Worm (Caenorhabditis elegans): ENCODE data around the gene T11B7.2.

The T11B7.2 gene

ce11 chrIV:8813614-8814013 lies 30.7 kb downstream of the T11B7.2 start, which contains the start of gene exc-5 (continued):
- TF ChIP-seq lin-13 (GFP tag; optimal IDR thresholded peaks at IDR 0.05) (no peak), nhr-237 (tag; optimal IDR thresholded peaks at IDR 0.05) (no peak), nhr-85 (tag) (no peak), jun-1 (tag; optimal IDR thresholded peaks at IDR 0.05) (no peak), rnt-1 (tag; optimal IDR thresholded peaks at IDR 0.05) (peak; percentile 56), sptf-1 (tag; optimal IDR thresholded peaks at IDR 0.05) (no peak), irx-1 (tag; optimal IDR thresholded peaks at IDR 0.05) (no peak), tbx-2 (tag; optimal IDR thresholded peaks at IDR 0.05) (no peak), pax-3 (tag; optimal IDR thresholded peaks at IDR 0.05) (no peak), isw-1 (GFP tag; IDR thresholded peaks at IDR 0.05) (no peak), efl-3 (GFP tag; optimal IDR thresholded peaks at IDR 0.05) (no peak), unc-86 (tag; optimal IDR thresholded peaks at IDR 0.05) (no peak), C34B4.2 (tag; optimal IDR thresholded peaks at IDR 0.05) (no peak), hlh-17 (GFP tag; optimal IDR thresholded peaks at IDR 0.05; ENCODE audit: borderline replicate concordance) (no peak), lir-3 (tag; optimal IDR thresholded peaks at IDR 0.05; ENCODE audit: poor library complexity) (peak; percentile 27)

DNA sequence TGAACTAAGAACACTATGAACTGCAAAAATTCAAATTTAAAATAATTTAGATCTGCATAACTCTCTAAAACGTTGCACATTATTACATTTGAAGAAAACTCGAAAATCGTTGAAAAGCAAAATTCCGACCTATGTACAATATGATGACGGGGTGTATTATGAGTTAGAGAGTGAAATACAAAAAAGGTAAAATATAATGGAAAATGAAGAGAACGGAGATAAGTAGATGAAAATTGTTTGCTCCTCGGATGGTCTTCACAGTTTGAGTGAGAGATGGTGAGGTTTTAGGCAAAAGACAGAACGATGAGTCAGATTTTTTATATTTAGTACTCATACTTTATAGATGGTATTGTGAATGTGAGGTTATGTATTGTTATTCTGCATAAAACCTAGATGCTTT lies 37.0 kb downstream of the T11B7.2 start:
- no peak for TF ChIP-seq alr-1 (tag; optimal IDR thresholded peaks at IDR 0.05; ENCODE audit: borderline replicate concordance)
- peak; percentile 4 for TF ChIP-seq nhr-77 (tag; optimal IDR thresholded peaks at IDR 0.05)

DNA sequence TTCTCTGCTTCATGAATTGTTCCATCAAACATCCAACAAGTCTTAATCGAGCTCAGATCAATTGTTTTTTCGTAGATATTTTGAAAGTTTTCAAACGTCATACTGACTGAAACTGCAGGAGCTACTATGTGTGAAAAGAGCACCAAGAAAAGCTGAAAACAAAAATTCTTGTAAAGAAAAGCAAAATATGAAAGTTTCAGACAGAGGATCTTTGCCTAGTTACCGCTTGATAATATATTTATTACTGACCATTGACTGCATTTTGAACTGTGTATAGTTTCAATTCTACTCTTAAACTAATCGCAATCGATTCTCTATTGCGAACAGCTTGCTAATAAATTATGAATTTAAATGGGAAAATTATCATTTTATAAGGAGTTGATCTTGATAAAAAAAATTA lies 46.1 kb downstream of the T11B7.2 start, which contains the start of gene clec-182:
TSS of gene clec-182 (minus strand) at position 101 of the 400 bp plus-strand sequence.
- no peak for TF ChIP-seq rnt-1 (tag; optimal IDR thresholded peaks at IDR 0.05)
- TF ChIP-seq alr-1 (tag; optimal IDR thresholded peaks at IDR 0.05; ENCODE audit: borderline replicate concordance): no peak
- no peak for TF ChIP-seq xbp-1 (tag; optimal IDR thresholded peaks at IDR 0.05)
- no peak for TF ChIP-seq Y116A8C.19 (tag; optimal IDR thresholded peaks at IDR 0.05; ENCODE audit: borderline replicate concordance)
- TF ChIP-seq dpl-1 (GFP tag; optimal IDR thresholded peaks at IDR 0.05): no peak
- TF ChIP-seq lin-39 (tag; optimal IDR thresholded peaks at IDR 0.05): no peak
- no peak for TF ChIP-seq fkh-8 (tag; optimal IDR thresholded peaks at IDR 0.05)
- no peak for TF ChIP-seq unc-62 (GFP tag; optimal IDR thresholded peaks at IDR 0.05)
- no peak for TF ChIP-seq tlp-1 (tag; optimal IDR thresholded peaks at IDR 0.05)
- no peak for TF ChIP-seq dsc-1 (tag; optimal IDR thresholded peaks at IDR 0.05)
- TF ChIP-seq nhr-90 (tag; optimal IDR thresholded peaks at IDR 0.05; ENCODE audit: poor library complexity): no peak
- no peak for TF ChIP-seq C16A3.4 (tag; optimal IDR thresholded peaks at IDR 0.05)
- TF ChIP-seq egl-13 (tag; optimal IDR thresholded peaks at IDR 0.05): no peak
- TF ChIP-seq zag-1 (tag; optimal IDR thresholded peaks at IDR 0.05): no peak
- no peak for TF ChIP-seq mdl-1 (tag; optimal IDR thresholded peaks at IDR 0.05)
- no peak for TF ChIP-seq mef-2 (tag; optimal IDR thresholded peaks at IDR 0.05)

DNA sequence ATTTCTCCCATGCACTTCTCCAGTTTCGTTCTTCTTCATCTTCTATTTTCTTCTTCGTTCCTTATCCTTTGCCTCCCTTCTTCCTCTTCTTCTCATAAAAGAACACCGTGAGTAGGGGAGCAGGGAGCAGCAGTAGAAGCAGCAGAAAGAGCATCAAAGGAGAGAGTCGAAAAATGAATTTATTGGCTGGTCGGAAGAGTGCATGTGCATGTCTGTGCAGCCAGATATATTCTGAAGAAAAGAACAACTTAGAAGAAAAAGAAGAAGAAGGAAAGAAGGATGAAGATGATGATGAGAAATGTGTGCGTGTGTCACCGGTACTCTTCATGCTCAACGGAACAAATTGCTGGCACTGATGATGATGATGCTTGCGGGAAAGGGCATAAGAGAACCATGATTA lies 48.1 kb downstream of the T11B7.2 start:
- TF ChIP-seq ceh-82 (tag; optimal IDR thresholded peaks at IDR 0.05): peak in 1 of 3 experiments; percentile 9
- peak; percentile 39 for TF ChIP-seq fkh-10 (GFP tag; optimal IDR thresholded peaks at IDR 0.05)
- peak; percentile 62 for TF ChIP-seq lin-14 (GFP tag; optimal IDR thresholded peaks at IDR 0.05)
- no peak for TF ChIP-seq ztf-4 (tag; optimal IDR thresholded peaks at IDR 0.05)

Measured in whole organism, L1 larva.